Fruit fly (Drosophila melanogaster): ENCODE results near the gene Dref.

- TF ChIP-seq CTCF (optimal IDR thresholded peaks at IDR 0.05), result no peak
- TF ChIP-seq CG8478 (optimal IDR thresholded peaks at IDR 0.05), result no peak
Observed at dm6 chr2L:9947738-9948519, 19.1 kb downstream of the Dref start.

All from S2 (cell line).